Worm (Caenorhabditis elegans) whole organism, late embryonic: Measurements from ENCODE around the gene ZK1010.8.

Experiments used
- F13H6.1 ChIP-seq: sonication (generic microtip); optimal IDR thresholded peaks from 2 replicates; lab custom pipeline; 2016; ENCODE audit warnings: missing genetic modification characterization, missing compliant biosample characterization
- ceh-18 ChIP-seq: sonication (generic microtip); optimal IDR thresholded peaks from 2 replicates; lab custom pipeline; 2016; ENCODE audit warnings: missing genetic modification characterization, missing compliant biosample characterization
- ceh-22 ChIP-seq: sonication (generic microtip); optimal IDR thresholded peaks from 2 replicates; lab custom pipeline; 2017; ENCODE audit warnings: missing biosample characterization, missing genetic modification characterization
- ceh-45 ChIP-seq: fragments of 200-800 bp; sonication (Bioruptor generic); IDR thresholded peaks from 2 replicates; pipeline ENCODE4 v1.3.6; 2022; ENCODE audit warnings: missing genetic modification reagents, missing genetic modification characterization, missing compliant biosample characterization
- dve-1 ChIP-seq: sonication (generic microtip); optimal IDR thresholded peaks from 2 replicates; lab custom pipeline; 2017; ENCODE audit warnings: antibody characterized with exemption, mild to moderate bottlenecking, missing genetic modification characterization, missing compliant biosample characterization
- ets-4 ChIP-seq: sonication (generic microtip); optimal IDR thresholded peaks from 2 replicates; lab custom pipeline; 2016; ENCODE audit warnings: missing genetic modification characterization, missing compliant biosample characterization
- hlh-30 ChIP-seq: sonication (generic microtip); optimal IDR thresholded peaks from 2 replicates; lab custom pipeline; 2017; ENCODE audit warnings: antibody characterized with exemption, missing genetic modification characterization, missing compliant biosample characterization; ENCODE audit not compliant: insufficient read depth
- nfya-1 ChIP-seq: sonication (generic microtip); optimal IDR thresholded peaks from 2 replicates; lab custom pipeline; 2017; ENCODE audit warnings: missing genetic modification characterization, mild to moderate bottlenecking, missing compliant biosample characterization, antibody characterized with exemption, moderate library complexity
- pha-4 ChIP-seq: fragments of 150-350 bp; optimal IDR thresholded peaks from 2 replicates; lab custom pipeline; 2018; ENCODE audit warnings: missing biosample characterization, missing genetic modification reagents, missing genetic modification characterization
- sox-2 ChIP-seq: fragments of 200-800 bp; sonication (Bioruptor generic); IDR thresholded peaks from 2 replicates; pipeline ENCODE4 v1.3.6; 2022; ENCODE audit warnings: missing genetic modification reagents, missing genetic modification characterization, missing compliant biosample characterization
- syd-9 ChIP-seq: sonication (generic microtip); optimal IDR thresholded peaks from 2 replicates; lab custom pipeline; 2016; ENCODE audit warnings: mild to moderate bottlenecking, missing genetic modification characterization, moderate library complexity, missing compliant biosample characterization
- tbx-2 ChIP-seq: sonication (generic microtip); optimal IDR thresholded peaks from 2 replicates; lab custom pipeline; 2016; ENCODE audit warnings: missing genetic modification characterization, missing compliant biosample characterization
- unc-55 ChIP-seq: sonication (generic microtip); optimal IDR thresholded peaks from 2 replicates; lab custom pipeline; 2017; ENCODE audit warnings: missing biosample characterization, missing genetic modification reagents, missing genetic modification characterization

DNA sequence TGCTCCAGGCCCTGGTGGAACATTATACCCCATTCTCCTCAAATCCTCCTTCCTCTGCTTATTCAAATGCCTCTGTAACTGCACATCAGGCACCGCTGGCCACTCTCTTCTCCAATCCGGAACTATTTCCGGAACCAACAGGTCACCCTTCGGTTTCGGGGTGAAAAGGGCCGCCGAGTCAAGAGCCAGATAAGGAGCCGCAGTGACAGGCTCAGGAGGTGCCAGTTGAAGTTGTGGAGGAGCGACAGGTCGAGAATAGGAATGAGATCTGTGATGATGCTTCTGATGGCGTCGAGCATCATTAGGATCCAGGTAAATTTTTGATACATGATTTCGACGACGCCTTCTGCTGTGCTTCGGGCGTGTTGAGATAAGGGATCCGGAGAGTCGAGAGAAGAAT, 2.2 kb downstream of the ZK1010.8 start:
- TF ChIP-seq ceh-45 (GFP tag; lab: Robert Waterston, UW) (no peak), pha-4 (no peak), sox-2 (GFP tag; lab: Robert Waterston, UW) (no peak), ceh-22 (no peak), ceh-18 (no peak), dve-1 (no peak), tbx-2 (no peak), F13H6.1 (tag; lab: Kevin White, UChicago) (no peak), unc-55 (GFP tag; lab: Kevin White, UChicago) (no peak), ets-4 (tag; lab: Kevin White, UChicago) (no peak), hlh-30 (no peak), syd-9 (tag; lab: Kevin White, UChicago) (no peak), nfya-1 (tag; lab: Kevin White, UChicago) (no peak)
